Worm (Caenorhabditis elegans) whole organism, mixed stage, embryonic: Measurements from ENCODE around the gene F54B8.4.

ENCODE experiments used
- M03D4.4 ChIP-seq: sonication (generic microtip); optimal IDR thresholded peaks from 2 replicates; lab custom pipeline; 2017; ENCODE audit warnings: mild to moderate bottlenecking, missing genetic modification characterization, missing compliant biosample characterization
- blmp-1 ChIP-seq: fragments of 150-350 bp; optimal IDR thresholded peaks from 2 replicates; lab custom pipeline; 2014; ENCODE audit warnings: missing biosample characterization, missing genetic modification characterization
- ces-1 ChIP-seq: fragments of 150-350 bp; optimal IDR thresholded peaks from 2 replicates; lab custom pipeline; 2014; ENCODE audit warnings: missing biosample characterization, missing genetic modification reagents, missing genetic modification characterization
- cnd-1 ChIP-seq: fragments of 200-800 bp; sonication (Bioruptor generic); optimal IDR thresholded peaks from 2 replicates; lab custom pipeline; 2018; ENCODE audit warnings: mild to moderate bottlenecking, missing genetic modification characterization, missing compliant biosample characterization
- hlh-1 ChIP-seq: fragments of 150-350 bp; optimal IDR thresholded peaks from 2 replicates; lab custom pipeline; 2014; ENCODE audit warnings: missing biosample characterization, missing genetic modification reagents, missing genetic modification characterization
- lsy-2 ChIP-seq: fragments of 150-350 bp; optimal IDR thresholded peaks from 2 replicates; lab custom pipeline; 2014; ENCODE audit warnings: missing biosample characterization, missing genetic modification characterization
- mls-2 ChIP-seq: sonication (generic microtip); optimal IDR thresholded peaks from 2 replicates; lab custom pipeline; 2016; ENCODE audit warnings: mild to moderate bottlenecking, missing genetic modification characterization, moderate library complexity, missing compliant biosample characterization
- nhr-12 ChIP-seq: fragments of 150-350 bp; optimal IDR thresholded peaks from 2 replicates; lab custom pipeline; 2014; ENCODE audit warnings: missing biosample characterization, missing genetic modification characterization
- nhr-237 ChIP-seq: fragments of 150-350 bp; optimal IDR thresholded peaks from 2 replicates; lab custom pipeline; 2014; ENCODE audit warnings: missing biosample characterization, missing genetic modification characterization
- pha-4 ChIP-seq: fragments of 150-350 bp; optimal IDR thresholded peaks from 2 replicates; lab custom pipeline; 2018; ENCODE audit warnings: missing biosample characterization, missing genetic modification reagents, missing genetic modification characterization
- unc-62 ChIP-seq: fragments of 150-350 bp; optimal IDR thresholded peaks from 2 replicates; lab custom pipeline; 2014; ENCODE audit warnings: missing biosample characterization, missing genetic modification reagents, missing genetic modification characterization
- ztf-11 ChIP-seq: fragments of 150-350 bp; optimal IDR thresholded peaks from 2 replicates; lab custom pipeline; 2014; ENCODE audit warnings: missing biosample characterization, missing genetic modification characterization

DNA sequence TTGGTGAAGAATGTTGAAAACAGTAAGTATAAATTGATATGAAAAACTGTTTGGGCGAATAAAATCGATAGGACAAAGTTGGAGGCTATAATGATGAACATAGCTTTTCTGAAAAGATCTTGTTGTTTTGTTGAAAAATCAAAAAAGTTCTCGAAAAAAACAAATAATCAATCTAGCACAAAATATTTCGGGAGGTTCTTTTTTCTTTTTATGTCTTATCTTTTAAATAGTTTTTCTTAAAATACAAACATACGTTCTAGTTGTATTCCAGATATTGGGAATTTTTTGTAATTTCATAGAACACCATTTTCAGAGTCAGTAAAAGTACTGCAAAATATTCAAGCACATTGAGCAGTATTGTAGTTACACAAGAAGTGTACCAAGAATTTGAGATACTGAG, 13.7 kb downstream of the F54B8.4 start, which contains the start of gene srbc-55:
- TF ChIP-seq blmp-1 (tag; lab: Kevin White, UChicago) (no peak), nhr-237 (tag; lab: Kevin White, UChicago) (no peak), unc-62 (GFP tag; lab: Kevin White, UChicago) (no peak), M03D4.4 (tag; lab: Kevin White, UChicago) (no peak), ztf-11 (tag; lab: Kevin White, UChicago) (no peak), hlh-1 (tag; lab: Kevin White, UChicago) (no peak), pha-4 (tag; lab: Kevin White, UChicago) (no peak), ces-1 (GFP tag; lab: Kevin White, UChicago) (no peak), mls-2 (tag; lab: Kevin White, UChicago) (no peak), nhr-12 (tag; lab: Kevin White, UChicago) (no peak), cnd-1 (tag; lab: Kevin White, UChicago) (no peak), lsy-2 (tag; lab: Kevin White, UChicago) (no peak)
